Worm (Caenorhabditis elegans): ENCODE measurements around the gene F59B10.3.

DNA sequence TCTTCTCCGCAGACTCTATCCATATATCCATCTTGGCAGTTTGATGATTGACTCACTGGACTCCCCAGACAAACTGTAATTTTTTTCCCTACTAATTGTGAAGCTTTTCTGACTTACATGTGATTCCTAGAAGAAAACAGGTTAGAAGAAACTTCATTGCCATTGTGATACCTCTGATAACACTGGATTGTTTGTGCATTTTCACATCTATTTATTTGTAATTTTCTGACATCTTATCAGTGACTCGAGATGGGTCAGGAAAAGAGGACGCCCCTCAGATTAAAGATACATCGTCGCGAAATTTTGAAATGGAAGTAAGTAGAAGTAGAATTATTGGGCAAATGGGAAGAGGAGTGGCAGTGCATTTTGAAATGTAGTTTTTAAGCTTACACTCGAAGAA lies 20.0 kb upstream of the F59B10.3 start, which contains the start of gene clec-61:
- TF ChIP-seq aly-2 (tag; optimal IDR thresholded peaks at IDR 0.05) (no peak), nhr-77 (tag; optimal IDR thresholded peaks at IDR 0.05) (no peak), mbf-1 (tag; optimal IDR thresholded peaks at IDR 0.05) (no peak)

All from whole organism, L2 larva.